ENCODE assay signal across 3 fruit fly cellular contexts in genomic region chrX:3053306-3053705, dm6.
A peak's percentile ranks its signal among the peaks of the same experiment; 100 is the strongest.
TF ChIP-seq lines count a peak whose summit lies in the region.

No protein-coding gene starts in this region.

TF ChIP-seq in whole organism, embryonic, 481 proteins besides CTCF, POLR2A, EP300 and RAD21 (continued from another document and continues in another):
- TF ChIP-seq CG9797 (GFP tag; optimal IDR thresholded peaks at IDR 0.05; lab: Kevin White, UChicago) (no peak), Rfx (GFP tag; IDR thresholded peaks at IDR 0.05; lab: Robert Waterston, UW) (peak; percentile 24; the same call in 1 of the 2 replicates), zf30C (GFP tag; optimal IDR thresholded peaks at IDR 0.05; lab: Kevin White, UChicago) (no peak), gt (GFP tag; IDR thresholded peaks at IDR 0.05; lab: Robert Waterston, UW) (no peak), CG15696 (tag; optimal IDR thresholded peaks at IDR 0.05; lab: Kevin White, UChicago) (no peak), Opbp (GFP tag; IDR thresholded peaks at IDR 0.05; lab: Robert Waterston, UW; ENCODE audit: partially characterized antibody) (no peak), crol (GFP tag; IDR thresholded peaks at IDR 0.05; lab: Robert Waterston, UW) (no peak), HLH4C (GFP tag; IDR thresholded peaks at IDR 0.05; lab: Robert Waterston, UW; ENCODE audit: partially characterized antibody) (no peak), dan (GFP tag; IDR thresholded peaks at IDR 0.05; lab: Robert Waterston, UW) (no peak), Meics (GFP tag; optimal IDR thresholded peaks at IDR 0.05; lab: Kevin White, UChicago) (no peak), stc (GFP tag; IDR thresholded peaks at IDR 0.05; lab: Robert Waterston, UW) (no peak), CG2712 (tag; optimal IDR thresholded peaks at IDR 0.05; lab: Kevin White, UChicago) (peak; percentile 11), CG8944 (GFP tag; optimal IDR thresholded peaks at IDR 0.05; lab: Kevin White, UChicago) (no peak), Rx (GFP tag; IDR thresholded peaks at IDR 0.05; lab: Robert Waterston, UW) (peak; percentile 31), Myb (GFP tag; optimal IDR thresholded peaks at IDR 0.05; lab: Kevin White, UChicago) (no peak), Ets65A (GFP tag; lab: Kevin White, UChicago) (peak; percentile 88), sob (GFP tag; IDR thresholded peaks at IDR 0.05; lab: Robert Waterston, UW) (no peak), CG6175 (GFP tag; IDR thresholded peaks at IDR 0.05; lab: Robert Waterston, UW) (no peak), unpg (GFP tag; optimal IDR thresholded peaks at IDR 0.05; lab: Kevin White, UChicago) (peak; percentile 12), amos (GFP tag; IDR thresholded peaks at IDR 0.05; lab: Robert Waterston, UW; ENCODE audit: partially characterized antibody) (no peak), Poxn (GFP tag; IDR thresholded peaks at IDR 0.05; lab: Robert Waterston, UW) (no peak), Scr (GFP tag; IDR thresholded peaks at IDR 0.05; lab: Robert Waterston, UW; ENCODE audit: partially characterized antibody) (no peak), Sox102F (GFP tag; optimal IDR thresholded peaks at IDR 0.05; lab: Kevin White, UChicago) (peak; percentile 39), CG7963 (GFP tag; IDR thresholded peaks at IDR 0.05; lab: Robert Waterston, UW; ENCODE audit: partially characterized antibody) (no peak), Xrp1 (GFP tag; IDR thresholded peaks at IDR 0.05; lab: Robert Waterston, UW) (peak; percentile 48), eve (GFP tag; optimal IDR thresholded peaks at IDR 0.05; lab: Kevin White, UChicago) (no peak), CG9727 (GFP tag; optimal IDR thresholded peaks at IDR 0.05; lab: Kevin White, UChicago) (no peak), otp (GFP tag; IDR thresholded peaks at IDR 0.05; lab: Robert Waterston, UW) (0 out of 3 replicates have a peak, but pooled peaks have one; percentile 21), Ssrp (tag; optimal IDR thresholded peaks at IDR 0.05; lab: Kevin White, UChicago) (no peak), bsh (GFP tag; optimal IDR thresholded peaks at IDR 0.05; lab: Kevin White, UChicago) (peak in 1 of 2 experiments; percentile 78), CG12942 (GFP tag; optimal IDR thresholded peaks at IDR 0.05; lab: Kevin White, UChicago) (no peak), CG12744 (GFP tag; optimal IDR thresholded peaks at IDR 0.05; lab: Kevin White, UChicago) (no peak), sisA (GFP tag; IDR thresholded peaks at IDR 0.05; lab: Robert Waterston, UW) (no peak), CG5245 (GFP tag; optimal IDR thresholded peaks at IDR 0.05; lab: Kevin White, UChicago) (no peak), CG31441 (GFP tag; IDR thresholded peaks at IDR 0.05; lab: Robert Waterston, UW) (peak; percentile 38; the same call in 1 of the 2 replicates), CG13287 (GFP tag; IDR thresholded peaks at IDR 0.05; lab: Robert Waterston, UW; ENCODE audit: partially characterized antibody) (no peak), gcm2 (GFP tag; optimal IDR thresholded peaks at IDR 0.05; lab: Kevin White, UChicago) (no peak), tll (GFP tag; optimal IDR thresholded peaks at IDR 0.05; lab: Kevin White, UChicago) (no peak), salm (tag; optimal IDR thresholded peaks at IDR 0.05; lab: Kevin White, UChicago) (no peak), esg (GFP tag; conservative IDR thresholded peaks at IDR 0.05; lab: Robert Waterston, UW) (peak; percentile 51), gcm (GFP tag; optimal IDR thresholded peaks at IDR 0.05; lab: Kevin White, UChicago) (no peak), Stat92E (GFP tag; optimal IDR thresholded peaks at IDR 0.05; lab: Kevin White, UChicago) (no peak), Hsf (GFP tag; optimal IDR thresholded peaks at IDR 0.05; lab: Kevin White, UChicago) (no peak), CrebB (tag; optimal IDR thresholded peaks at IDR 0.05; lab: Kevin White, UChicago) (no peak), CG7357 (GFP tag; IDR thresholded peaks at IDR 0.05; lab: Robert Waterston, UW) (no peak)

TF ChIP-seq in whole organism, prepupa, 60 proteins besides CTCF, POLR2A, EP300 and RAD21 (continued from another document):
- TF ChIP-seq Eip93F (GFP tag; optimal IDR thresholded peaks at IDR 0.05; lab: Kevin White, UChicago) (peak; percentile 95), spab (GFP tag; optimal IDR thresholded peaks at IDR 0.05; lab: Kevin White, UChicago) (peak; percentile 22), CG31627 (GFP tag; optimal IDR thresholded peaks at IDR 0.05; lab: Kevin White, UChicago) (peak; percentile 97), salr (GFP tag; optimal IDR thresholded peaks at IDR 0.05; lab: Kevin White, UChicago) (peak; percentile 58 to 89), svp (GFP tag; lab: Kevin White, UChicago) (peak; percentile 99), CG7368 (GFP tag; optimal IDR thresholded peaks at IDR 0.05; lab: Kevin White, UChicago) (peak; percentile 68), topi (GFP tag; optimal IDR thresholded peaks at IDR 0.05; lab: Kevin White, UChicago) (peak; percentile 84), CG32006 (GFP tag; optimal IDR thresholded peaks at IDR 0.05; lab: Kevin White, UChicago) (peak; percentile 86), CG10631 (GFP tag; optimal IDR thresholded peaks at IDR 0.05; lab: Kevin White, UChicago) (peak; percentile 93), ss (GFP tag; optimal IDR thresholded peaks at IDR 0.05; lab: Kevin White, UChicago) (peak; percentile 93 to 95), CG6854 (GFP tag; optimal IDR thresholded peaks at IDR 0.05; lab: Kevin White, UChicago) (peak; percentile 60), OdsH (GFP tag; optimal IDR thresholded peaks at IDR 0.05; lab: Kevin White, UChicago) (peak; percentile 91), CG10669 (GFP tag; optimal IDR thresholded peaks at IDR 0.05; lab: Kevin White, UChicago) (peak; percentile 54), CG9139 (GFP tag; optimal IDR thresholded peaks at IDR 0.05; lab: Kevin White, UChicago) (no peak), CG6163 (GFP tag; IDR thresholded peaks at IDR 0.05; lab: Robert Waterston, UW) (peak; percentile 93), CG8632 (GFP tag; optimal IDR thresholded peaks at IDR 0.05; lab: Kevin White, UChicago) (peak; percentile 82), Hr39 (GFP tag; optimal IDR thresholded peaks at IDR 0.05; lab: Kevin White, UChicago) (peak; percentile 98), CG1621 (tag; optimal IDR thresholded peaks at IDR 0.05; lab: Kevin White, UChicago) (peak; percentile 90), CG11294 (GFP tag; IDR thresholded peaks at IDR 0.05; lab: Robert Waterston, UW) (peak; percentile 77), vri (GFP tag; optimal IDR thresholded peaks at IDR 0.05; lab: Kevin White, UChicago) (peak; percentile 91), CG11902 (GFP tag; optimal IDR thresholded peaks at IDR 0.05; lab: Kevin White, UChicago) (peak; percentile 74), Eip78C (GFP tag; lab: Kevin White, UChicago) (peak; percentile 97), dac (GFP tag; optimal IDR thresholded peaks at IDR 0.05; lab: Kevin White, UChicago) (peak; percentile 68), CG3032 (tag; optimal IDR thresholded peaks at IDR 0.05; lab: Kevin White, UChicago) (peak; percentile 92), Sox102F (GFP tag; optimal IDR thresholded peaks at IDR 0.05; lab: Kevin White, UChicago) (peak; percentile 97), Sox14 (GFP tag; optimal IDR thresholded peaks at IDR 0.05; lab: Kevin White, UChicago) (peak; percentile 96), esn (GFP tag; optimal IDR thresholded peaks at IDR 0.05; lab: Kevin White, UChicago) (peak; percentile 98), Sox15 (GFP tag; optimal IDR thresholded peaks at IDR 0.05; lab: Kevin White, UChicago) (peak; percentile 92), acj6 (GFP tag; optimal IDR thresholded peaks at IDR 0.05; lab: Kevin White, UChicago) (peak; percentile 91), lz (GFP tag; optimal IDR thresholded peaks at IDR 0.05; lab: Kevin White, UChicago) (peak; percentile 98), CG6792 (GFP tag; optimal IDR thresholded peaks at IDR 0.05; lab: Kevin White, UChicago) (peak; percentile 94), CG3919 (GFP tag; optimal IDR thresholded peaks at IDR 0.05; lab: Kevin White, UChicago) (peak; percentile 66), Ets96B (tag; optimal IDR thresholded peaks at IDR 0.05; lab: Kevin White, UChicago) (peak; percentile 40), CG15336 (GFP tag; IDR thresholded peaks at IDR 0.05; lab: Robert Waterston, UW) (peak; percentile 83), CG6276 (GFP tag; optimal IDR thresholded peaks at IDR 0.05; lab: Kevin White, UChicago) (no peak), fd85E (GFP tag; optimal IDR thresholded peaks at IDR 0.05; lab: Kevin White, UChicago) (no peak), achi (GFP tag; optimal IDR thresholded peaks at IDR 0.05; lab: Kevin White, UChicago) (peak; percentile 94)

TF ChIP-seq in whole organism, wandering third instar larva, 38 proteins besides CTCF, POLR2A, EP300 and RAD21 (continued from another document):
- peak; percentile 50 for TF ChIP-seq CG9705 (GFP tag; optimal IDR thresholded peaks at IDR 0.05; lab: Kevin White, UChicago)
- TF ChIP-seq jim (GFP tag; optimal IDR thresholded peaks at IDR 0.05; lab: Kevin White, UChicago) = no peak
- peak; percentile 93 for TF ChIP-seq OdsH (GFP tag; optimal IDR thresholded peaks at IDR 0.05; lab: Kevin White, UChicago)
- no peak for TF ChIP-seq dl (GFP tag; optimal IDR thresholded peaks at IDR 0.05; lab: Kevin White, UChicago; ENCODE audit: insufficient read depth in 1 of 2, partially characterized antibody in 2 of 2)
- no peak for TF ChIP-seq usp (GFP tag; optimal IDR thresholded peaks at IDR 0.05; lab: Kevin White, UChicago)
- TF ChIP-seq dmrt93B (GFP tag; optimal IDR thresholded peaks at IDR 0.05; lab: Kevin White, UChicago) = peak; percentile 72
